Worm (Caenorhabditis elegans): ENCODE data around the gene psme-3.

ce11 chrIII:11588911-11589310, 21.0 kb downstream of the psme-3 start, which contains the start of gene Y66D12A.3:
- TF ChIP-seq lin-13 (tag; optimal IDR thresholded peaks at IDR 0.05) (no peak), pha-4 (tag; optimal IDR thresholded peaks at IDR 0.05) (no peak), unc-39 (tag; optimal IDR thresholded peaks at IDR 0.05) (no peak), nhr-237 (tag; optimal IDR thresholded peaks at IDR 0.05) (no peak), elt-3 (tag; optimal IDR thresholded peaks at IDR 0.05) (no peak), ztf-11 (tag; optimal IDR thresholded peaks at IDR 0.05) (no peak), nhr-76 (tag; optimal IDR thresholded peaks at IDR 0.05) (no peak), snpc-4 (tag; optimal IDR thresholded peaks at IDR 0.05) (no peak), nhr-12 (tag; optimal IDR thresholded peaks at IDR 0.05) (no peak)

All from whole organism, mixed stage, embryonic.